Fruit fly (Drosophila melanogaster): Measurements from ENCODE around the gene CCT6.
A peak's percentile ranks its signal among the peaks of the same experiment; 100 is the strongest.

CCT6 gene

DNA sequence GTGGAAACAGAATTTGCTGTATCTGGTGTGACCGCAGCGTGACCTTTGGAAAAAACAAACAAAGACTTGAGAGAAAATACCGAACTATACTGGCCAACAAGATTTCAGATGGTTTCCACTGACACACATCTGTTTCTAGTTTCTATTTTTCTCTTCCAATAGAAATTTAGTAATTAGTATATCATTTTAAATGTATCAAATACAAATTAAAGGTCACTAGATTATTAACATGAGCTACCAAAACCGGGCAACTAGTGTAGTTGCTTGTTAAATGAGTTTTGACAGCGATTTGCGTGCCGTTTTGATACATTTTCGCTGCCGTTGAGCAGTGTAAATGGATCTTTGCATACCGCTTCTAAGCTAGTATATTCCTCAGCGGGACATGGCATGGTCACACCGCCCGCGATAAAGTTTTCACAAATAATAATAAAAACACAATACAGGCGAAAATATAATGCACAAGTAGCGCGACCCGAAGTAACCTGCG lies 42.7 kb upstream of the CCT6 start, which contains the start of the genes Pis and Hap40 (continued):
- peak; percentile 82 for TF ChIP-seq CG9215 (GFP tag; IDR thresholded peaks at IDR 0.05)
- no peak for TF ChIP-seq pfk (GFP tag; optimal IDR thresholded peaks at IDR 0.05)
- TF ChIP-seq ro (GFP tag; IDR thresholded peaks at IDR 0.05): no peak
- no peak for TF ChIP-seq z (GFP tag; IDR thresholded peaks at IDR 0.05)
- TF ChIP-seq CG17612 (GFP tag; IDR thresholded peaks at IDR 0.05): no peak
- TF ChIP-seq ranshi (GFP tag; IDR thresholded peaks at IDR 0.05): 0 out of 2 replicates have a peak, but pooled peaks have one; percentile 65
- peak; percentile 80 for TF ChIP-seq bcd (GFP tag; optimal IDR thresholded peaks at IDR 0.05)
- TF ChIP-seq shn (GFP tag; optimal IDR thresholded peaks at IDR 0.05): peak; percentile 41
- TF ChIP-seq h (optimal IDR thresholded peaks at IDR 0.05): no peak
- TF ChIP-seq luna (GFP tag; optimal IDR thresholded peaks at IDR 0.05): no peak
- TF ChIP-seq CG6654 (GFP tag; optimal IDR thresholded peaks at IDR 0.05): no peak
- peak; percentile 62; the same call in 1 of the 2 replicates for TF ChIP-seq klu (GFP tag; IDR thresholded peaks at IDR 0.05)
- peak; percentile 49 for TF ChIP-seq CG2116 (GFP tag; optimal IDR thresholded peaks at IDR 0.05)
- no peak for TF ChIP-seq Hey (tag; optimal IDR thresholded peaks at IDR 0.05)
- peak; percentile 56 for TF ChIP-seq CG4424 (GFP tag; optimal IDR thresholded peaks at IDR 0.05)
- TF ChIP-seq CG4404 (GFP tag; IDR thresholded peaks at IDR 0.05): peak; percentile 68
- TF ChIP-seq fd96Cb (tag; optimal IDR thresholded peaks at IDR 0.05): peak; percentile 70
- TF ChIP-seq ap (GFP tag; IDR thresholded peaks at IDR 0.05): peak; percentile 47
- TF ChIP-seq CG15514 (GFP tag; optimal IDR thresholded peaks at IDR 0.05): peak; percentile 47
- TF ChIP-seq ftz-f1 (GFP tag; optimal IDR thresholded peaks at IDR 0.05): peak; percentile 67
- no peak for TF ChIP-seq BtbVII (GFP tag; optimal IDR thresholded peaks at IDR 0.05)
- TF ChIP-seq Asciz (GFP tag; optimal IDR thresholded peaks at IDR 0.05): no peak
- peak; percentile 88 for TF ChIP-seq hkb (optimal IDR thresholded peaks at IDR 0.05)
- TF ChIP-seq hkb (GFP tag; IDR thresholded peaks at IDR 0.05): no peak
- peak; percentile 51 to 78 for TF ChIP-seq dpn (GFP tag; optimal IDR thresholded peaks at IDR 0.05)
- peak; percentile 63 for TF ChIP-seq Max (GFP tag; optimal IDR thresholded peaks at IDR 0.05)
- TF ChIP-seq CG9817 (tag; optimal IDR thresholded peaks at IDR 0.05): peak; percentile 88
- no peak for TF ChIP-seq CG4360 (GFP tag; IDR thresholded peaks at IDR 0.05)
- no peak for TF ChIP-seq usp (GFP tag; optimal IDR thresholded peaks at IDR 0.05)
- TF ChIP-seq zfh1 (GFP tag; IDR thresholded peaks at IDR 0.05): peak; percentile 67; the same call in 2 of the 3 replicates
- TF ChIP-seq CG2129 (GFP tag; IDR thresholded peaks at IDR 0.05; ENCODE audit: partially characterized antibody): no peak
- peak; percentile 93 for TF ChIP-seq row (GFP tag; IDR thresholded peaks at IDR 0.05)
- peak; percentile 51; the same call in 1 of the 2 replicates for TF ChIP-seq cas (GFP tag; IDR thresholded peaks at IDR 0.05)
- TF ChIP-seq gfzf (GFP tag; optimal IDR thresholded peaks at IDR 0.05): peak; percentile 76
- no peak for TF ChIP-seq Dp (GFP tag; optimal IDR thresholded peaks at IDR 0.05)
- TF ChIP-seq CG7357 (GFP tag; IDR thresholded peaks at IDR 0.05): peak; percentile 97
- no peak for TF ChIP-seq gsb (GFP tag; IDR thresholded peaks at IDR 0.05)
- TF ChIP-seq wdn (GFP tag; IDR thresholded peaks at IDR 0.05): peak; percentile 29; the same call in 1 of the 2 replicates
- TF ChIP-seq CG2712 (tag; optimal IDR thresholded peaks at IDR 0.05): peak; percentile 77
- TF ChIP-seq rib (GFP tag; IDR thresholded peaks at IDR 0.05): no peak
- no peak for TF ChIP-seq Doc3 (GFP tag; IDR thresholded peaks at IDR 0.05; ENCODE audit: partially characterized antibody)
- peak; percentile 56 for TF ChIP-seq BEAF-32 (GFP tag; optimal IDR thresholded peaks at IDR 0.05)
- no peak for TF ChIP-seq CG31365 (tag; optimal IDR thresholded peaks at IDR 0.05)
- TF ChIP-seq Nf-YA (GFP tag; IDR thresholded peaks at IDR 0.05): no peak
- no peak for TF ChIP-seq Jarid2 (GFP tag; optimal IDR thresholded peaks at IDR 0.05)
- no peak for TF ChIP-seq CG10321 (GFP tag; IDR thresholded peaks at IDR 0.05)
- no peak for TF ChIP-seq scrt (GFP tag; optimal IDR thresholded peaks at IDR 0.05)
- TF ChIP-seq tgo (GFP tag; IDR thresholded peaks at IDR 0.05): peak; percentile 78
- TF ChIP-seq ken (GFP tag; IDR thresholded peaks at IDR 0.05): peak; percentile 67; the same call in 2 of the 3 replicates
- TF ChIP-seq CG11695 (GFP tag; IDR thresholded peaks at IDR 0.05): peak; percentile 67; the same call in 2 of the 3 replicates
- TF ChIP-seq D (optimal IDR thresholded peaks at IDR 0.05): no peak
- TF ChIP-seq D (GFP tag; optimal IDR thresholded peaks at IDR 0.05): peak; percentile 29

All from whole organism, embryonic.